Fruit fly (Drosophila melanogaster) whole organism, embryonic: ENCODE results near the gene NetB.

ENCODE experiments used
- Bgb ChIP-seq: fragments of 200-800 bp; sonication (Bioruptor generic); IDR thresholded peaks from 2 replicates; pipeline ENCODE4 v1.3.6; 2022; ENCODE audit warnings: missing biosample characterization, missing genetic modification characterization; ENCODE audit not compliant: partially characterized antibody
- CG1024 ChIP-seq: fragments of 200-800 bp; sonication (Bioruptor generic); IDR thresholded peaks from 2 replicates; pipeline ENCODE4 v1.3.6; 2022; ENCODE audit warnings: missing biosample characterization, missing genetic modification characterization
- CG10543 ChIP-seq: fragments of 200-800 bp; sonication (Bioruptor generic); optimal IDR thresholded peaks from 3 replicates; lab custom pipeline; 2017; ENCODE audit warnings: missing biosample characterization, mild to moderate bottlenecking, missing genetic modification characterization, moderate library complexity
- CG12769 ChIP-seq: fragments of 200-800 bp; sonication (Bioruptor generic); optimal IDR thresholded peaks from 2 replicates; lab custom pipeline; 2019; ENCODE audit warnings: missing biosample characterization, mild to moderate bottlenecking, missing genetic modification characterization, moderate library complexity
- CG15601 ChIP-seq: fragments of 200-800 bp; sonication (Bioruptor generic); optimal IDR thresholded peaks from 3 replicates; lab custom pipeline; 2019; ENCODE audit warnings: missing biosample characterization, mild to moderate bottlenecking, missing genetic modification characterization, moderate library complexity
- CG15696 ChIP-seq: fragments of 200-800 bp; sonication (Bioruptor generic); optimal IDR thresholded peaks from 2 replicates; lab custom pipeline; 2019; ENCODE audit warnings: missing biosample characterization, mild to moderate bottlenecking, missing genetic modification characterization, moderate library complexity
- CG1603 ChIP-seq: fragments of 200-800 bp; sonication (Bioruptor generic); optimal IDR thresholded peaks from 2 replicates; lab custom pipeline; 2019; ENCODE audit warnings: missing biosample characterization, mild to moderate bottlenecking, missing genetic modification characterization, moderate library complexity
- CG17385 ChIP-seq: fragments of 200-800 bp; sonication (Bioruptor generic); optimal IDR thresholded peaks from 3 replicates; lab custom pipeline; 2018; ENCODE audit warnings: missing biosample characterization, mild to moderate bottlenecking, missing genetic modification characterization
- CG17568 ChIP-seq: fragments of 200-800 bp; sonication (Bioruptor generic); optimal IDR thresholded peaks from 2 replicates; lab custom pipeline; 2018; ENCODE audit warnings: missing biosample characterization, mild to moderate bottlenecking, missing genetic modification characterization, moderate library complexity
- CG1832 ChIP-seq: fragments of 200-800 bp; sonication (Bioruptor generic); optimal IDR thresholded peaks from 2 replicates; lab custom pipeline; 2017; ENCODE audit warnings: missing biosample characterization, mild to moderate bottlenecking, missing genetic modification characterization, inconsistent platforms
- CG18476 ChIP-seq: fragments of 200-800 bp; sonication (Bioruptor generic); optimal IDR thresholded peaks from 2 replicates; lab custom pipeline; 2016; ENCODE audit warnings: missing biosample characterization, mild to moderate bottlenecking, missing genetic modification characterization
- CG6813 ChIP-seq: fragments of 200-800 bp; sonication (Bioruptor generic); optimal IDR thresholded peaks from 2 replicates; lab custom pipeline; 2017; ENCODE audit warnings: missing biosample characterization, missing genetic modification characterization, mild to moderate bottlenecking, moderate library complexity, missing genetic modification reagents
- CG8290 ChIP-seq, 3 experiments: fragments of 200-800 bp; sonication (Bioruptor generic); optimal IDR thresholded peaks; 2 replicates each; lab custom pipeline; 2016 to 2019; ENCODE audit warnings: missing biosample characterization in 3 of 3, missing genetic modification characterization in 3 of 3, mild to moderate bottlenecking in 2 of 3, moderate library complexity in 1 of 3
- CG9797 ChIP-seq: fragments of 200-800 bp; sonication (Bioruptor generic); optimal IDR thresholded peaks from 3 replicates; lab custom pipeline; 2018; ENCODE audit warnings: missing biosample characterization, mild to moderate bottlenecking, missing genetic modification characterization
- Fer1 ChIP-seq: fragments of 200-800 bp; sonication (Bioruptor generic); optimal IDR thresholded peaks from 2 replicates; lab custom pipeline; 2017; ENCODE audit warnings: missing biosample characterization, mild to moderate bottlenecking, missing genetic modification characterization
- HLH4C ChIP-seq: fragments of 200-800 bp; sonication (Bioruptor generic); IDR thresholded peaks from 3 replicates; pipeline ENCODE4 v1.3.6; 2022; ENCODE audit warnings: missing biosample characterization, missing genetic modification characterization; ENCODE audit not compliant: partially characterized antibody
- Hand ChIP-seq: fragments of 200-800 bp; sonication (Bioruptor generic); optimal IDR thresholded peaks from 2 replicates; lab custom pipeline; 2017; ENCODE audit warnings: mild to moderate bottlenecking, missing biosample characterization, missing genetic modification reagents, missing genetic modification characterization
- HmgD ChIP-seq: fragments of 200-800 bp; sonication (Bioruptor generic); optimal IDR thresholded peaks from 3 replicates; lab custom pipeline; 2016; ENCODE audit warnings: missing biosample characterization, missing genetic modification characterization
- Hmr ChIP-seq: fragments of 200-800 bp; sonication (Bioruptor generic); optimal IDR thresholded peaks from 3 replicates; lab custom pipeline; 2017; ENCODE audit warnings: mild to moderate bottlenecking, missing biosample characterization, missing genetic modification reagents, missing genetic modification characterization
- Med ChIP-seq: fragments of 200-800 bp; sonication (Bioruptor generic); peaks from one replicate; lab custom pipeline; 2016; ENCODE audit warnings: missing biosample characterization, missing genetic modification characterization, mild to moderate bottlenecking, inconsistent platforms, moderate library complexity
- Nf-YC ChIP-seq: fragments of 200-800 bp; optimal IDR thresholded peaks from 3 replicates; lab custom pipeline; 2019; ENCODE audit warnings: missing biosample characterization, mild to moderate bottlenecking, missing genetic modification characterization, moderate library complexity
- Opbp ChIP-seq: fragments of 200-800 bp; sonication (Bioruptor generic); IDR thresholded peaks from 3 replicates; pipeline ENCODE4 v1.3.6; 2022; ENCODE audit warnings: missing biosample characterization, missing genetic modification characterization; ENCODE audit not compliant: partially characterized antibody
- Rfx ChIP-seq: fragments of 200-800 bp; sonication (Bioruptor generic); IDR thresholded peaks from 2 replicates; pipeline ENCODE4 v1.3.6; 2022; ENCODE audit warnings: missing biosample characterization, missing genetic modification characterization
- Side ChIP-seq: fragments of 200-800 bp; sonication (Bioruptor generic); optimal IDR thresholded peaks from 2 replicates; lab custom pipeline; 2016; ENCODE audit warnings: missing biosample characterization, missing genetic modification characterization
- Trl ChIP-seq, 3 experiments: fragments of >200 bp in 2 of 3; fragments of 200-800 bp in 1 of 3; sonication (Bioruptor generic) in 1 of 3; optimal IDR thresholded peaks; 2 replicates in 1 of 3; 3 replicates in 2 of 3; lab custom pipeline; 2016 to 2017; ENCODE audit warnings: missing biosample characterization in 1 of 3, missing genetic modification characterization in 1 of 3
- caup ChIP-seq: fragments of 200-800 bp; sonication (Bioruptor generic); optimal IDR thresholded peaks from 3 replicates; lab custom pipeline; 2017; ENCODE audit warnings: missing biosample characterization, mild to moderate bottlenecking, missing genetic modification characterization, moderate library complexity; ENCODE audit not compliant: severe bottlenecking
- chinmo ChIP-seq: fragments of 200-800 bp; sonication (Bioruptor generic); IDR thresholded peaks from 4 replicates; pipeline ENCODE4 v1.3.6; 2022; ENCODE audit warnings: missing biosample characterization, missing genetic modification characterization; ENCODE audit not compliant: partially characterized antibody
- dm ChIP-seq: fragments of 200-800 bp; sonication (Bioruptor generic); optimal IDR thresholded peaks from 3 replicates; lab custom pipeline; 2016; ENCODE audit warnings: missing biosample characterization, missing genetic modification characterization
- ems ChIP-seq: fragments of 200-800 bp; sonication (Bioruptor generic); optimal IDR thresholded peaks from 3 replicates; lab custom pipeline; 2016; ENCODE audit warnings: missing biosample characterization, missing genetic modification characterization
- gem ChIP-seq: fragments of 200-800 bp; sonication (Bioruptor generic); optimal IDR thresholded peaks from 2 replicates; lab custom pipeline; 2019; ENCODE audit warnings: missing biosample characterization, mild to moderate bottlenecking, missing genetic modification characterization, moderate library complexity
- inv ChIP-seq: fragments of 200-800 bp; sonication (Bioruptor generic); IDR thresholded peaks from 2 replicates; pipeline ENCODE4 v1.3.6; 2022; ENCODE audit warnings: missing biosample characterization, missing genetic modification characterization; ENCODE audit not compliant: partially characterized antibody
- mam ChIP-seq: fragments of 200-800 bp; sonication (Bioruptor generic); optimal IDR thresholded peaks from 3 replicates; lab custom pipeline; 2016; ENCODE audit warnings: missing biosample characterization, missing genetic modification characterization
- pfk ChIP-seq: fragments of 200-800 bp; sonication (Bioruptor generic); optimal IDR thresholded peaks from 2 replicates; lab custom pipeline; 2018; ENCODE audit warnings: missing biosample characterization, mild to moderate bottlenecking, missing genetic modification characterization, moderate library complexity
- pho ChIP-seq: fragments of 200-800 bp; sonication (Bioruptor generic); optimal IDR thresholded peaks from 2 replicates; lab custom pipeline; 2016; ENCODE audit warnings: missing biosample characterization, missing genetic modification characterization
- repo ChIP-seq: fragments of 200-800 bp; sonication (Bioruptor generic); optimal IDR thresholded peaks from 2 replicates; lab custom pipeline; 2016; ENCODE audit warnings: missing biosample characterization, missing genetic modification characterization
- sens ChIP-seq: fragments of 200-800 bp; sonication (Bioruptor generic); peaks from one replicate; lab custom pipeline; 2016; ENCODE audit warnings: missing biosample characterization, missing genetic modification characterization
- sqz ChIP-seq: fragments of 200-800 bp; sonication (Bioruptor generic); optimal IDR thresholded peaks from 3 replicates; lab custom pipeline; 2018; ENCODE audit warnings: missing biosample characterization, mild to moderate bottlenecking, missing genetic modification characterization
- unc-4 ChIP-seq: fragments of 200-800 bp; sonication (Bioruptor generic); IDR thresholded peaks from 2 replicates; pipeline ENCODE4 v1.3.6; 2022; ENCODE audit warnings: missing biosample characterization, missing genetic modification characterization; ENCODE audit not compliant: partially characterized antibody
- z ChIP-seq: fragments of 200-800 bp; sonication (Bioruptor generic); IDR thresholded peaks from 3 replicates; pipeline ENCODE4 v1.3.6; 2022; ENCODE audit warnings: missing biosample characterization, missing genetic modification characterization
- zen ChIP-seq: fragments of 200-800 bp; sonication (Bioruptor generic); optimal IDR thresholded peaks from 3 replicates; lab custom pipeline; 2018; ENCODE audit warnings: missing biosample characterization, mild to moderate bottlenecking, missing genetic modification characterization, moderate library complexity

NetB gene

dm6 chrX:14749086-14749874 is at the start of gene NetB (continued):
- TF ChIP-seq gem (tag; lab: Kevin White, UChicago), result peak; percentile 1
- peak; percentile 2 for TF ChIP-seq CG17385 (GFP tag; lab: Kevin White, UChicago)
- TF ChIP-seq CG15696, result no peak
- peak; percentile 28 for TF ChIP-seq CG10543 (GFP tag; lab: Kevin White, UChicago)
- TF ChIP-seq CG18476, result no peak
- TF ChIP-seq CG9797 (GFP tag; lab: Kevin White, UChicago), result no peak
- TF ChIP-seq CG1024, result no peak
- 0 out of 2 replicates have a peak, but pooled peaks have one; percentile 19 for TF ChIP-seq Bgb (GFP tag; lab: Robert Waterston, UW)
- TF ChIP-seq z (GFP tag; lab: Robert Waterston, UW), result peak; percentile 62; the same call in 1 of the 3 replicates
- no peak for TF ChIP-seq ems (GFP tag; lab: Kevin White, UChicago)
- TF ChIP-seq mam, result no peak
- TF ChIP-seq inv, result no peak
- peak; percentile 28 for TF ChIP-seq Side (GFP tag; lab: Kevin White, UChicago)
- TF ChIP-seq HmgD (GFP tag; lab: Kevin White, UChicago), result no peak
- no peak for TF ChIP-seq CG17568 (GFP tag; lab: Kevin White, UChicago)
- no peak for TF ChIP-seq dm (GFP tag; lab: Kevin White, UChicago)
- no peak for TF ChIP-seq Hand (GFP tag; lab: Kevin White, UChicago)
- peak; percentile 2 for TF ChIP-seq CG1603 (tag; lab: Kevin White, UChicago)
- TF ChIP-seq Rfx (GFP tag; lab: Robert Waterston, UW), result no peak
- no peak for TF ChIP-seq zen (tag; lab: Kevin White, UChicago)
- peak; percentile 78 for TF ChIP-seq Med
- no peak for TF ChIP-seq CG8290 (GFP tag; optimal IDR thresholded peaks at IDR 0.05; lab: Kevin White, UChicago)
- peak in 1 of 2 experiments; percentile 47 for TF ChIP-seq CG8290 (tag; optimal IDR thresholded peaks at IDR 0.05; lab: Kevin White, UChicago)
- 0 out of 3 replicates have a peak, but pooled peaks have one; percentile 23 for TF ChIP-seq Opbp (GFP tag; lab: Robert Waterston, UW)
- TF ChIP-seq Hmr (GFP tag; lab: Kevin White, UChicago), result no peak
- peak; percentile 41 for TF ChIP-seq CG15601 (tag; lab: Kevin White, UChicago)
- TF ChIP-seq unc-4 (GFP tag; lab: Robert Waterston, UW), result no peak
- TF ChIP-seq pfk, result peak; percentile 25
- TF ChIP-seq repo, result no peak
- TF ChIP-seq pho, result no peak
- TF ChIP-seq Trl (optimal IDR thresholded peaks at IDR 0.05; lab: Kevin White, UChicago), result peak; percentile 36 to 37
- peak; percentile 25 for TF ChIP-seq Trl (GFP tag; optimal IDR thresholded peaks at IDR 0.05; lab: Kevin White, UChicago)
- TF ChIP-seq CG1832 (GFP tag; lab: Kevin White, UChicago), result peak; percentile 56
- 0 out of 4 replicates have a peak, but pooled peaks have one; percentile 61 for TF ChIP-seq chinmo
- TF ChIP-seq CG12769, result peak; percentile 24
- 0 out of 3 replicates have a peak, but pooled peaks have one; percentile 27 for TF ChIP-seq HLH4C
- TF ChIP-seq Fer1 (GFP tag; lab: Kevin White, UChicago), result peak; percentile 5
- peak; percentile 18 for TF ChIP-seq Nf-YC
- peak; percentile 81 for TF ChIP-seq sqz

- TF ChIP-seq CG6813 (GFP tag; lab: Kevin White, UChicago) (no peak), caup (GFP tag; lab: Kevin White, UChicago) (peak; percentile 21), sens (peak; percentile 36), gem (tag; lab: Kevin White, UChicago) (no peak)
- TF ChIP-seq, all 482 proteins: peak for 2
Measured at dm6 chrX:14786451-14786850, 37.3 kb upstream of the NetB start, which contains the start of gene Ag5r. Ag5r (minus strand) TSS chrX:14786551.
